Worm (Caenorhabditis elegans) whole organism, young adult: ENCODE data around the gene fsn-1.

ENCODE experiments used
- C06A6.2 ChIP-seq: fragments of 200-800 bp; sonication (Bioruptor generic); conservative IDR thresholded peaks from 2 replicates; pipeline ENCODE4 v1.3.6; 2022; ENCODE audit warnings: missing genetic modification characterization, missing compliant biosample characterization
- C17E4.6 ChIP-seq: fragments of 200-800 bp; sonication (Bioruptor generic); IDR thresholded peaks from 2 replicates; pipeline ENCODE4 v1.3.6; 2022; ENCODE audit warnings: missing genetic modification reagents, missing genetic modification characterization, missing compliant biosample characterization
- F33H1.4 ChIP-seq: fragments of 200-800 bp; sonication (Bioruptor generic); IDR thresholded peaks from 2 replicates; pipeline ENCODE4 v1.3.6; 2022; ENCODE audit warnings: missing genetic modification reagents, missing genetic modification characterization, missing compliant biosample characterization
- F37B4.10 ChIP-seq: fragments of 200-800 bp; sonication (Bioruptor generic); IDR thresholded peaks from 2 replicates; pipeline ENCODE4 v1.3.6; 2022; ENCODE audit warnings: missing genetic modification characterization, missing compliant biosample characterization
- F39B2.1 ChIP-seq: fragments of 200-800 bp; sonication (Bioruptor generic); IDR thresholded peaks from 2 replicates; pipeline ENCODE4 v1.3.6; 2022; ENCODE audit warnings: missing genetic modification reagents, missing genetic modification characterization, missing compliant biosample characterization
- F52B5.7 ChIP-seq: sonication (generic microtip); optimal IDR thresholded peaks from 2 replicates; lab custom pipeline; 2016; ENCODE audit warnings: mild to moderate bottlenecking, missing genetic modification characterization, missing compliant biosample characterization
- F57A8.1 ChIP-seq: fragments of 200-800 bp; sonication (Bioruptor generic); optimal IDR thresholded peaks from 2 replicates; lab custom pipeline; 2018; ENCODE audit warnings: mild to moderate bottlenecking, missing genetic modification characterization, moderate library complexity, missing compliant biosample characterization
- F57C9.4 ChIP-seq: sonication (generic microtip); optimal IDR thresholded peaks from 2 replicates; lab custom pipeline; 2017; ENCODE audit warnings: mild to moderate bottlenecking, missing genetic modification characterization, missing compliant biosample characterization
- T26A5.8 ChIP-seq: sonication (generic microtip); optimal IDR thresholded peaks from 2 replicates; lab custom pipeline; 2016; ENCODE audit warnings: missing genetic modification characterization, missing compliant biosample characterization
- Y67H2A.10 ChIP-seq: fragments of 200-800 bp; sonication (Bioruptor generic); conservative IDR thresholded peaks from 2 replicates; pipeline ENCODE4 v1.3.6; 2022; ENCODE audit warnings: missing genetic modification reagents, missing genetic modification characterization, missing compliant biosample characterization
- ama-1 ChIP-seq, 3 experiments: fragments of 150-350 bp in 1 of 3; sonication (generic microtip) in 2 of 3; optimal IDR thresholded peaks; 2 replicates each; lab custom pipeline; 2014 to 2018; ENCODE audit warnings: missing biosample characterization in 2 of 3, missing genetic modification characterization in 2 of 3, missing genetic modification reagents in 2 of 3
- aptf-3 ChIP-seq: fragments of 200-800 bp; sonication (Bioruptor generic); IDR thresholded peaks from 2 replicates; pipeline ENCODE4 v1.3.6; 2022; ENCODE audit warnings: missing genetic modification characterization, missing compliant biosample characterization
- bed-1 ChIP-seq: fragments of 200-800 bp; sonication (Bioruptor generic); IDR thresholded peaks from 2 replicates; pipeline ENCODE4 v1.3.6; 2022; ENCODE audit warnings: missing genetic modification reagents, missing genetic modification characterization, missing compliant biosample characterization
- cebp-1 ChIP-seq, 2 experiments: fragments of 200-800 bp in 1 of 2; sonication (Bioruptor generic) in 1 of 2; sonication (generic microtip) in 1 of 2; IDR thresholded peaks in 1 of 2; optimal IDR thresholded peaks in 1 of 2; 2 replicates each; pipeline versions ENCODE4 v1.3.6 to Lab custom; 2017 to 2022; ENCODE audit warnings: missing compliant biosample characterization in 2 of 2, missing genetic modification characterization in 2 of 2, mild to moderate bottlenecking in 1 of 2, missing genetic modification reagents in 1 of 2, moderate library complexity in 1 of 2
- ceh-100 ChIP-seq: fragments of 200-800 bp; sonication (Bioruptor generic); IDR thresholded peaks from 2 replicates; pipeline ENCODE4 v1.3.6; 2022; ENCODE audit warnings: missing genetic modification reagents, missing genetic modification characterization, missing compliant biosample characterization
- ceh-27 ChIP-seq: fragments of 200-800 bp; sonication (Bioruptor generic); optimal IDR thresholded peaks from 2 replicates; lab custom pipeline; 2018; ENCODE audit warnings: mild to moderate bottlenecking, missing genetic modification characterization, moderate library complexity, missing compliant biosample characterization
- ceh-79 ChIP-seq: sonication (generic microtip); optimal IDR thresholded peaks from 2 replicates; lab custom pipeline; 2017; ENCODE audit warnings: mild to moderate bottlenecking, missing genetic modification characterization, missing compliant biosample characterization
- ceh-91 ChIP-seq: fragments of 200-800 bp; sonication (Bioruptor generic); IDR thresholded peaks from 2 replicates; pipeline ENCODE4 v1.3.6; 2022; ENCODE audit warnings: missing genetic modification reagents, missing genetic modification characterization, missing compliant biosample characterization
- dox-1 ChIP-seq: fragments of 200-800 bp; sonication (Bioruptor generic); IDR thresholded peaks from 2 replicates; pipeline ENCODE4 v1.3.6; 2022; ENCODE audit warnings: missing genetic modification reagents, missing genetic modification characterization, missing compliant biosample characterization
- egrh-3 ChIP-seq: fragments of 200-800 bp; sonication (Bioruptor generic); IDR thresholded peaks from 2 replicates; pipeline ENCODE4 v1.3.6; 2022; ENCODE audit warnings: missing genetic modification reagents, missing genetic modification characterization, missing compliant biosample characterization
- ekl-4 ChIP-seq: fragments of 200-800 bp; sonication (Bioruptor generic); IDR thresholded peaks from 2 replicates; pipeline ENCODE4 v1.3.6; 2022; ENCODE audit warnings: missing genetic modification reagents, missing genetic modification characterization, missing compliant biosample characterization
- hlh-26 ChIP-seq: fragments of 200-800 bp; sonication (Bioruptor generic); conservative IDR thresholded peaks from 2 replicates; pipeline ENCODE4 v1.3.6; 2022; ENCODE audit warnings: missing genetic modification reagents, missing genetic modification characterization, missing compliant biosample characterization
- lin-40 ChIP-seq: sonication (generic microtip); optimal IDR thresholded peaks from 2 replicates; lab custom pipeline; 2016; ENCODE audit warnings: missing genetic modification characterization, mild to moderate bottlenecking, missing compliant biosample characterization, missing genotype, missing genetic modification reagents
- lsy-27 ChIP-seq: sonication (generic microtip); optimal IDR thresholded peaks from 2 replicates; lab custom pipeline; 2017; ENCODE audit warnings: missing genetic modification characterization, mild to moderate bottlenecking, missing compliant biosample characterization, antibody characterized with exemption, missing genotype, borderline replicate concordance; ENCODE audit not compliant: insufficient read depth
- madf-3 ChIP-seq: fragments of 200-800 bp; sonication (Bioruptor generic); IDR thresholded peaks from 2 replicates; pipeline ENCODE4 v1.3.6; 2022; ENCODE audit warnings: missing genetic modification reagents, missing genetic modification characterization, missing compliant biosample characterization
- madf-6 ChIP-seq: fragments of 200-800 bp; sonication (Bioruptor generic); IDR thresholded peaks from 2 replicates; pipeline ENCODE4 v1.3.6; 2022; ENCODE audit warnings: missing genetic modification reagents, missing genetic modification characterization, missing compliant biosample characterization
- madf-8 ChIP-seq: fragments of 200-800 bp; sonication (Bioruptor generic); conservative IDR thresholded peaks from 2 replicates; pipeline ENCODE4 v1.3.6; 2022; ENCODE audit warnings: missing genetic modification reagents, missing genetic modification characterization, missing compliant biosample characterization
- nfya-1 ChIP-seq: sonication (generic microtip); optimal IDR thresholded peaks from 2 replicates; lab custom pipeline; 2017; ENCODE audit warnings: antibody characterized with exemption, missing compliant biosample characterization, missing genetic modification characterization, borderline replicate concordance; ENCODE audit not compliant: insufficient read depth
- nhr-179 ChIP-seq: sonication (generic microtip); optimal IDR thresholded peaks from 2 replicates; lab custom pipeline; 2016; ENCODE audit warnings: mild to moderate bottlenecking, missing genetic modification characterization, missing compliant biosample characterization
- pha-4 ChIP-seq: fragments of 150-350 bp; sonication (generic microtip); optimal IDR thresholded peaks from 2 replicates; lab custom pipeline; 2014; ENCODE audit warnings: missing biosample characterization, missing genetic modification reagents, missing genetic modification characterization
- sea-2 ChIP-seq: fragments of 200-800 bp; sonication (Bioruptor generic); IDR thresholded peaks from 2 replicates; pipeline ENCODE4 v1.3.6; 2022; ENCODE audit warnings: missing genetic modification characterization, missing compliant biosample characterization
- sptf-2 ChIP-seq: fragments of 200-800 bp; sonication (Bioruptor generic); optimal IDR thresholded peaks from 2 replicates; lab custom pipeline; 2018; ENCODE audit warnings: mild to moderate bottlenecking, missing genetic modification characterization, missing compliant biosample characterization
- tbx-9 ChIP-seq: sonication (generic microtip); optimal IDR thresholded peaks from 2 replicates; lab custom pipeline; 2016; ENCODE audit warnings: borderline replicate concordance, missing genetic modification characterization, inconsistent platforms, missing compliant biosample characterization
- unc-62 ChIP-seq: fragments of 150-350 bp; optimal IDR thresholded peaks from 2 replicates; lab custom pipeline; 2014; ENCODE audit warnings: missing biosample characterization, missing genetic modification reagents, missing genetic modification characterization
- zfh-2 ChIP-seq: fragments of 200-800 bp; sonication (Bioruptor generic); conservative IDR thresholded peaks from 2 replicates; pipeline ENCODE4 v1.3.6; 2022; ENCODE audit warnings: missing genetic modification reagents, missing genetic modification characterization, missing compliant biosample characterization
- ztf-22 ChIP-seq: fragments of 200-800 bp; sonication (Bioruptor generic); optimal IDR thresholded peaks from 2 replicates; lab custom pipeline; 2018; ENCODE audit warnings: mild to moderate bottlenecking, missing genetic modification characterization, moderate library complexity, missing compliant biosample characterization

Gene fsn-1

DNA sequence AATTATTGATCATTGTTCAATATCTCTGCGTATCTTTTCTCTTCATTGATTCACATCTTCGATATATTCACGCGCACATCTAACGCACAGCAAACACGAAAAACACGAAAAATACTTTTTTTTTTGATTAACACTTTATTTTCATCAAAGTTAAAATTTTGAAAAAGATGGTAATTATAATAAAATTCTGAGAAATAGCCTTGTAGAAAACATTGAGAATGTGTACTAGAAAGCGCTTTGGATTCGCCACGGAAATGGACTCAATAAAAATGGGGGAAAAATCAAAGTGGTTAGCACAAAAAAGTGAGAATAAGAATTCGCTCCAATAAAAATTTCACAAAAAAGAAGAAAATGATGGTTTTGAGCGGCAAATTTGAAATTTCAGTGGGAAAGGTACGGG is 43.6 kb upstream of the fsn-1 start, which contains the start of gene F26F4.6:
F26F4.6 (minus strand) TSS at position 101 of the 400 bp plus-strand sequence.
- TF ChIP-seq ztf-22, result no peak
- TF ChIP-seq F52B5.7, result no peak
- TF ChIP-seq F57C9.4 (tag; lab: Kevin White, UChicago), result no peak
- no peak for TF ChIP-seq Y67H2A.10 (GFP tag; lab: Robert Waterston, UW)
- no peak for TF ChIP-seq madf-8 (GFP tag; lab: Robert Waterston, UW)
- no peak for TF ChIP-seq F57A8.1 (GFP tag; lab: Kevin White, UChicago)
- TF ChIP-seq F33H1.4 (GFP tag; lab: Robert Waterston, UW), result no peak
- TF ChIP-seq cebp-1 (GFP tag; IDR thresholded peaks at IDR 0.05; lab: Robert Waterston, UW), result no peak
- TF ChIP-seq cebp-1 (tag; optimal IDR thresholded peaks at IDR 0.05; lab: Kevin White, UChicago), result no peak
- TF ChIP-seq sptf-2 (GFP tag; lab: Kevin White, UChicago), result no peak
- no peak for TF ChIP-seq ekl-4 (GFP tag; lab: Robert Waterston, UW)
- no peak for TF ChIP-seq madf-6
- no peak for TF ChIP-seq ceh-27 (GFP tag; lab: Kevin White, UChicago)
- no peak for TF ChIP-seq madf-3 (GFP tag; lab: Robert Waterston, UW)
- TF ChIP-seq unc-62 (GFP tag; lab: Kevin White, UChicago), result no peak
- TF ChIP-seq lin-40 (tag; lab: Kevin White, UChicago), result no peak
- no peak for TF ChIP-seq tbx-9
- no peak for TF ChIP-seq nfya-1 (tag; lab: Kevin White, UChicago)
- no peak for TF ChIP-seq ceh-79 (tag; lab: Kevin White, UChicago)
- no peak for TF ChIP-seq egrh-3 (GFP tag; lab: Robert Waterston, UW)
- no peak for TF ChIP-seq ceh-100 (GFP tag; lab: Robert Waterston, UW)

DNA sequence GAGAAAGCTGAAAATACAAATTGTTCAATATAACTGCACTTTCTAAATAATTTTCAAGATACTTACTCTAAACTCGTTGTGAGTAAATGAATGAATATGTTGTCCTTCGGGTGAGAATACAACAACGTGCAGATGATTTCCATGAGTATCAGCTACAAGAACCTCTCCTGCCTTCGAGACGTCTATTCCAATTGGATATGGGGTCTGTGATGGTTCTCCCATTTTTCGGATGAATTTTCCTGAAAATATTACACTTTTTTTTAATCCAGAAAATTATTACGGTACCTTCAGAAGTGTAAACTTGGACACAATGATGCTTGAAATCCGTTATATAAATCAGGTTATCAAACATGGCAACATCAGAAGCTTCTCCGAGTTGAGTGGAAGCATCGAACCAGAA is 41.8 kb upstream of the fsn-1 start:
- TF ChIP-seq F37B4.10 (GFP tag; lab: Robert Waterston, UW) (no peak), F33H1.4 (GFP tag; lab: Robert Waterston, UW) (no peak), ama-1 (optimal IDR thresholded peaks at IDR 0.05; lab: Kevin White, UChicago) (no peak), ama-1 (GFP tag; optimal IDR thresholded peaks at IDR 0.05; lab: Kevin White, UChicago) (no peak), sea-2 (GFP tag; lab: Robert Waterston, UW) (no peak), C06A6.2 (no peak), C17E4.6 (GFP tag; lab: Robert Waterston, UW) (no peak), dox-1 (GFP tag; lab: Robert Waterston, UW) (no peak)

ce11 chrIII:4899035-4899578 is 38.0 kb upstream of the fsn-1 start, which contains the start of gene nhl-2:
Gene nhl-2 (minus strand): TSS chrIII:4899085.
- TF ChIP-seq madf-8 (GFP tag; lab: Robert Waterston, UW) (no peak), ceh-100 (GFP tag; lab: Robert Waterston, UW) (no peak), F39B2.1 (GFP tag; lab: Robert Waterston, UW) (no peak), ama-1 (optimal IDR thresholded peaks at IDR 0.05; lab: Kevin White, UChicago) (no peak), ama-1 (GFP tag; optimal IDR thresholded peaks at IDR 0.05; lab: Kevin White, UChicago) (no peak), nhr-179 (tag; lab: Kevin White, UChicago) (no peak), zfh-2 (GFP tag; lab: Robert Waterston, UW) (no peak), bed-1 (GFP tag; lab: Robert Waterston, UW) (no peak), ceh-91 (GFP tag; lab: Robert Waterston, UW) (no peak), hlh-26 (no peak), aptf-3 (GFP tag; lab: Robert Waterston, UW) (no peak), pha-4 (tag; lab: Kevin White, UChicago) (no peak), lsy-27 (no peak), T26A5.8 (tag; lab: Kevin White, UChicago) (no peak), sptf-2 (GFP tag; lab: Kevin White, UChicago) (no peak), Y67H2A.10 (GFP tag; lab: Robert Waterston, UW) (no peak)
